Fruit fly (Drosophila melanogaster): ENCODE measurements around the gene CG1965.

CG1965 gene

dm6 chr3R:7061875-7062274, 5.3 kb upstream of the CG1965 start, which contains the start of gene Mst84B:
TSS of gene Mst84B (plus strand) at chr3R:7062175.
- TF ChIP-seq CG17801 (GFP tag; optimal IDR thresholded peaks at IDR 0.05; ENCODE audit: partially characterized antibody), result no peak

- no peak for TF ChIP-seq CG17801 (GFP tag; optimal IDR thresholded peaks at IDR 0.05; ENCODE audit: partially characterized antibody)
Measured at dm6 chr3R:7066267-7066666, 934 bp upstream of the CG1965 start.

dm6 chr3R:7074297-7075114, 7.3 kb downstream of the CG1965 start, which contains the start of the genes Ufl1 and CG1943:
TSS of gene Ufl1 (minus strand) at chr3R:7074452.
TSS of gene CG1943 (plus strand) at chr3R:7074859.
- peak; percentile 41 for TF ChIP-seq CG17801 (GFP tag; optimal IDR thresholded peaks at IDR 0.05; ENCODE audit: partially characterized antibody)

- no peak for TF ChIP-seq CG17801 (GFP tag; optimal IDR thresholded peaks at IDR 0.05; ENCODE audit: partially characterized antibody)
Measured at dm6 chr3R:7075115-7075425, 7.9 kb downstream of the CG1965 start.

- TF ChIP-seq CG17801 (GFP tag; optimal IDR thresholded peaks at IDR 0.05; ENCODE audit: partially characterized antibody), result peak; percentile 89
Measured at dm6 chr3R:7075712-7076183, 8.5 kb downstream of the CG1965 start.

- TF ChIP-seq CG17801 (GFP tag; optimal IDR thresholded peaks at IDR 0.05; ENCODE audit: partially characterized antibody), result peak; percentile 94
Measured at dm6 chr3R:7076293-7076981, 9.2 kb downstream of the CG1965 start.

- no peak for TF ChIP-seq CG17801 (GFP tag; optimal IDR thresholded peaks at IDR 0.05; ENCODE audit: partially characterized antibody)
Measured at dm6 chr3R:7079718-7080117, 12.5 kb downstream of the CG1965 start.

dm6 chr3R:7080157-7080916, 13.1 kb downstream of the CG1965 start, which contains the start of gene Ref1:
TSS of gene Ref1 (minus strand) at chr3R:7080387.
- TF ChIP-seq CG17801 (GFP tag; optimal IDR thresholded peaks at IDR 0.05; ENCODE audit: partially characterized antibody), result no peak

- peak; percentile 80 for TF ChIP-seq CG17801 (GFP tag; optimal IDR thresholded peaks at IDR 0.05; ENCODE audit: partially characterized antibody)
Measured at dm6 chr3R:7081972-7082371, 14.8 kb downstream of the CG1965 start, which contains the start of gene Dpck. TSS of gene Dpck (plus strand) at chr3R:7082182.

dm6 chr3R:7083750-7084149, 16.5 kb downstream of the CG1965 start:
- no peak for TF ChIP-seq CG17801 (GFP tag; optimal IDR thresholded peaks at IDR 0.05; ENCODE audit: partially characterized antibody)

dm6 chr3R:7085455-7085854, 18.3 kb downstream of the CG1965 start:
- TF ChIP-seq CG17801 (GFP tag; optimal IDR thresholded peaks at IDR 0.05; ENCODE audit: partially characterized antibody), result no peak

- TF ChIP-seq CG17801 (GFP tag; optimal IDR thresholded peaks at IDR 0.05; ENCODE audit: partially characterized antibody), result no peak
Measured at dm6 chr3R:7085983-7086376, 18.8 kb downstream of the CG1965 start, which contains the start of gene Tailor. TSS of gene Tailor (minus strand) at chr3R:7086083.

dm6 chr3R:7086377-7087200, 19.4 kb downstream of the CG1965 start, which contains the start of gene alphaTub84B:
TSS of gene alphaTub84B (plus strand) at chr3R:7086599.
- TF ChIP-seq CG17801 (GFP tag; optimal IDR thresholded peaks at IDR 0.05; ENCODE audit: partially characterized antibody), result peak; percentile 61

- TF ChIP-seq CG17801 (GFP tag; optimal IDR thresholded peaks at IDR 0.05; ENCODE audit: partially characterized antibody), result no peak
Measured at dm6 chr3R:7087201-7087505, 20.0 kb downstream of the CG1965 start.

Data from ovary, adult (tissue).